Fruit fly (Drosophila melanogaster) whole organism, embryonic: ENCODE results near the gene SmydA-2.
A peak's percentile ranks its signal among the peaks of the same experiment; 100 is the strongest.

Experiments used
- ATbp ChIP-seq: fragments of 200-800 bp; sonication (Bioruptor generic); optimal IDR thresholded peaks from 2 replicates; lab custom pipeline; 2017; ENCODE audit warnings: missing biosample characterization, mild to moderate bottlenecking, missing genetic modification characterization, missing genetic modification reagents
- Aef1 ChIP-seq: fragments of 200-800 bp; sonication (Bioruptor generic); IDR thresholded peaks from 3 replicates; pipeline ENCODE4 v1.3.6; 2022; ENCODE audit warnings: missing biosample characterization, missing genetic modification characterization
- Atf6 ChIP-seq: fragments of 200-800 bp; sonication (Bioruptor generic); IDR thresholded peaks from 2 replicates; pipeline ENCODE4 v1.3.6; 2022; ENCODE audit warnings: missing biosample characterization, missing genetic modification characterization
- Bgb ChIP-seq: fragments of 200-800 bp; sonication (Bioruptor generic); IDR thresholded peaks from 2 replicates; pipeline ENCODE4 v1.3.6; 2022; ENCODE audit warnings: missing biosample characterization, missing genetic modification characterization; ENCODE audit not compliant: partially characterized antibody
- Bteb2 ChIP-seq: fragments of 200-800 bp; sonication (Bioruptor generic); optimal IDR thresholded peaks from 2 replicates; lab custom pipeline; 2016; ENCODE audit warnings: missing biosample characterization, missing genetic modification characterization
- CG1024 ChIP-seq: fragments of 200-800 bp; sonication (Bioruptor generic); IDR thresholded peaks from 2 replicates; pipeline ENCODE4 v1.3.6; 2022; ENCODE audit warnings: missing biosample characterization, missing genetic modification characterization
- CG10543 ChIP-seq: fragments of 200-800 bp; sonication (Bioruptor generic); optimal IDR thresholded peaks from 3 replicates; lab custom pipeline; 2017; ENCODE audit warnings: missing biosample characterization, mild to moderate bottlenecking, missing genetic modification characterization, moderate library complexity
- CG10979 ChIP-seq: fragments of 200-800 bp; sonication (Bioruptor generic); optimal IDR thresholded peaks from 2 replicates; lab custom pipeline; 2018; ENCODE audit warnings: missing biosample characterization, mild to moderate bottlenecking, missing genetic modification characterization, moderate library complexity
- CG11504 ChIP-seq: fragments of 200-800 bp; sonication (Bioruptor generic); optimal IDR thresholded peaks from 3 replicates; lab custom pipeline; 2019; ENCODE audit warnings: missing biosample characterization, mild to moderate bottlenecking, missing genetic modification characterization, moderate library complexity
- CG14860 ChIP-seq: fragments of 200-800 bp; sonication (Bioruptor generic); IDR thresholded peaks from 3 replicates; pipeline ENCODE4 v1.3.6; 2022; ENCODE audit warnings: missing biosample characterization, missing genetic modification characterization; ENCODE audit not compliant: partially characterized antibody
- CG15011 ChIP-seq: fragments of 200-800 bp; sonication (Bioruptor generic); optimal IDR thresholded peaks from 3 replicates; lab custom pipeline; 2018; ENCODE audit warnings: missing biosample characterization, mild to moderate bottlenecking, missing genetic modification characterization
- CG15073 ChIP-seq: fragments of 200-800 bp; sonication (Bioruptor generic); optimal IDR thresholded peaks from 2 replicates; lab custom pipeline; 2016; ENCODE audit warnings: missing biosample characterization, missing genetic modification characterization
- CG1647 ChIP-seq: fragments of 200-800 bp; sonication (Bioruptor generic); optimal IDR thresholded peaks from 3 replicates; lab custom pipeline; 2016; ENCODE audit warnings: missing biosample characterization, missing genetic modification characterization
- CG17328 ChIP-seq: fragments of 200-800 bp; sonication (Bioruptor generic); IDR thresholded peaks from 2 replicates; pipeline ENCODE4 v1.3.6; 2022; ENCODE audit warnings: missing biosample characterization, missing genetic modification characterization
- CG2712 ChIP-seq: fragments of 200-800 bp; optimal IDR thresholded peaks from 3 replicates; lab custom pipeline; 2019; ENCODE audit warnings: missing biosample characterization, mild to moderate bottlenecking, missing genetic modification characterization, moderate library complexity
- CG2875 ChIP-seq: fragments of 200-800 bp; sonication (Bioruptor generic); optimal IDR thresholded peaks from 2 replicates; lab custom pipeline; 2017; ENCODE audit warnings: missing biosample characterization, mild to moderate bottlenecking, missing genetic modification characterization, missing genetic modification reagents
- CG30431 ChIP-seq: fragments of 200-800 bp; sonication (Bioruptor generic); optimal IDR thresholded peaks from 2 replicates; lab custom pipeline; 2017; ENCODE audit warnings: missing biosample characterization, missing genetic modification characterization
- CG32532 ChIP-seq: fragments of 200-800 bp; sonication (Bioruptor generic); IDR thresholded peaks from 2 replicates; pipeline ENCODE4 v1.3.6; 2022; ENCODE audit warnings: missing biosample characterization, missing genetic modification characterization
- CG3995 ChIP-seq: fragments of 200-800 bp; sonication (Bioruptor generic); optimal IDR thresholded peaks from 3 replicates; lab custom pipeline; 2016; ENCODE audit warnings: missing biosample characterization, missing genetic modification characterization
- CG4424 ChIP-seq: fragments of 200-800 bp; sonication (Bioruptor generic); optimal IDR thresholded peaks from 3 replicates; lab custom pipeline; 2016; ENCODE audit warnings: missing biosample characterization, missing genetic modification characterization
- CG4707 ChIP-seq: fragments of 200-800 bp; sonication (Bioruptor generic); optimal IDR thresholded peaks from 2 replicates; lab custom pipeline; 2018; ENCODE audit warnings: missing biosample characterization, mild to moderate bottlenecking, missing genetic modification characterization, moderate library complexity
- CG4854 ChIP-seq: fragments of 200-800 bp; sonication (Bioruptor generic); optimal IDR thresholded peaks from 2 replicates; lab custom pipeline; 2016; ENCODE audit warnings: missing biosample characterization, missing genetic modification characterization, inconsistent platforms
- CG7786 ChIP-seq: fragments of 200-800 bp; sonication (Bioruptor generic); optimal IDR thresholded peaks from 2 replicates; lab custom pipeline; 2016; ENCODE audit warnings: missing biosample characterization, missing genetic modification characterization
- CG7839 ChIP-seq: fragments of 200-800 bp; sonication (Bioruptor generic); optimal IDR thresholded peaks from 3 replicates; lab custom pipeline; 2018; ENCODE audit warnings: missing biosample characterization, mild to moderate bottlenecking, missing genetic modification characterization, moderate library complexity
- D19A ChIP-seq: fragments of 200-800 bp; optimal IDR thresholded peaks from 3 replicates; lab custom pipeline; 2019; ENCODE audit warnings: missing biosample characterization, mild to moderate bottlenecking, missing genetic modification characterization, moderate library complexity
- Dad ChIP-seq: fragments of 200-800 bp; sonication (Bioruptor generic); optimal IDR thresholded peaks from 3 replicates; lab custom pipeline; 2016; ENCODE audit warnings: missing biosample characterization, missing genetic modification characterization
- Dbx ChIP-seq: fragments of 200-800 bp; sonication (Bioruptor generic); IDR thresholded peaks from 3 replicates; pipeline ENCODE4 v1.3.6; 2022; ENCODE audit warnings: missing biosample characterization, missing genetic modification characterization
- Dp ChIP-seq: fragments of 200-800 bp; sonication (Bioruptor generic); optimal IDR thresholded peaks from 2 replicates; lab custom pipeline; 2018; ENCODE audit warnings: missing biosample characterization, mild to moderate bottlenecking, missing genetic modification characterization, moderate library complexity
- Gsc ChIP-seq: fragments of 200-800 bp; sonication (Bioruptor generic); IDR thresholded peaks from 2 replicates; pipeline ENCODE4 v1.3.6; 2022; ENCODE audit warnings: missing biosample characterization, missing genetic modification characterization
- MESR4 ChIP-seq: fragments of 200-800 bp; sonication (Bioruptor generic); optimal IDR thresholded peaks from 2 replicates; lab custom pipeline; 2018; ENCODE audit warnings: missing biosample characterization, mild to moderate bottlenecking, missing genetic modification characterization, moderate library complexity
- Neu2 ChIP-seq: fragments of 200-800 bp; sonication (Bioruptor generic); optimal IDR thresholded peaks from 3 replicates; lab custom pipeline; 2016; ENCODE audit warnings: missing biosample characterization, missing genetic modification characterization, borderline replicate concordance
- Oaz ChIP-seq: fragments of 200-800 bp; sonication (Bioruptor generic); IDR thresholded peaks from 2 replicates; pipeline ENCODE4 v1.3.6; 2022; ENCODE audit warnings: missing biosample characterization, missing genetic modification characterization
- Optix ChIP-seq: fragments of 200-800 bp; sonication (Bioruptor generic); IDR thresholded peaks from 3 replicates; pipeline ENCODE4 v1.3.6; 2022; ENCODE audit warnings: missing biosample characterization, missing genetic modification characterization
- Rx ChIP-seq: fragments of 200-800 bp; sonication (Bioruptor generic); IDR thresholded peaks from 2 replicates; pipeline ENCODE4 v1.3.6; 2022; ENCODE audit warnings: missing biosample characterization, missing genetic modification characterization
- Sox100B ChIP-seq: fragments of 200-800 bp; sonication (Bioruptor generic); optimal IDR thresholded peaks from 3 replicates; lab custom pipeline; 2018; ENCODE audit warnings: missing biosample characterization, mild to moderate bottlenecking, missing genetic modification characterization
- Stat92E ChIP-seq, 3 experiments: fragments of >200 bp in 2 of 3; fragments of 200-800 bp in 1 of 3; sonication (Bioruptor generic) in 1 of 3; optimal IDR thresholded peaks; 2 replicates each; lab custom pipeline; 2017 to 2019; ENCODE audit warnings: missing biosample characterization in 3 of 3, missing genetic modification characterization in 3 of 3, mild to moderate bottlenecking in 1 of 3, moderate library complexity in 1 of 3
- TFAM ChIP-seq: fragments of 200-800 bp; sonication (Bioruptor generic); optimal IDR thresholded peaks from 2 replicates; lab custom pipeline; 2017; ENCODE audit warnings: missing biosample characterization, missing genetic modification characterization, inconsistent platforms
- crc ChIP-seq: fragments of 200-800 bp; sonication (Bioruptor generic); optimal IDR thresholded peaks from 2 replicates; lab custom pipeline; 2016; ENCODE audit warnings: missing biosample characterization, missing genetic modification characterization
- crp ChIP-seq, 2 experiments: fragments of 200-800 bp; sonication (Bioruptor generic); optimal IDR thresholded peaks; 2 replicates in 1 of 2; 3 replicates in 1 of 2; lab custom pipeline; 2017; ENCODE audit warnings: missing biosample characterization in 2 of 2, missing genetic modification characterization in 2 of 2, mild to moderate bottlenecking in 1 of 2, moderate library complexity in 1 of 2
- dmrt11E ChIP-seq: fragments of 200-800 bp; sonication (Bioruptor generic); optimal IDR thresholded peaks from 3 replicates; lab custom pipeline; 2018; ENCODE audit warnings: missing biosample characterization, mild to moderate bottlenecking, missing genetic modification characterization, moderate library complexity
- eyg ChIP-seq: fragments of 200-800 bp; sonication (Bioruptor generic); optimal IDR thresholded peaks from 3 replicates; lab custom pipeline; 2016; ENCODE audit warnings: missing biosample characterization, missing genetic modification characterization
- jigr1 ChIP-seq: fragments of 200-800 bp; sonication (Bioruptor generic); IDR thresholded peaks from 3 replicates; pipeline ENCODE4 v1.3.6; 2022; ENCODE audit warnings: missing biosample characterization, missing genetic modification characterization
- nau ChIP-seq: fragments of 200-800 bp; sonication (Bioruptor generic); optimal IDR thresholded peaks from 3 replicates; lab custom pipeline; 2017; ENCODE audit warnings: missing biosample characterization, mild to moderate bottlenecking, missing genetic modification characterization, missing genetic modification reagents
- sim ChIP-seq: fragments of 200-800 bp; sonication (Bioruptor generic); IDR thresholded peaks from 2 replicates; pipeline ENCODE4 v1.3.6; 2022; ENCODE audit warnings: missing biosample characterization, missing genetic modification characterization
- sqz ChIP-seq: fragments of 200-800 bp; sonication (Bioruptor generic); optimal IDR thresholded peaks from 3 replicates; lab custom pipeline; 2018; ENCODE audit warnings: missing biosample characterization, mild to moderate bottlenecking, missing genetic modification characterization
- sug ChIP-seq: fragments of 200-800 bp; optimal IDR thresholded peaks from 2 replicates; lab custom pipeline; 2019; ENCODE audit warnings: missing biosample characterization, mild to moderate bottlenecking, missing genetic modification characterization, moderate library complexity
- tio ChIP-seq: fragments of 200-800 bp; sonication (Bioruptor generic); optimal IDR thresholded peaks from 2 replicates; lab custom pipeline; 2017; ENCODE audit warnings: missing biosample characterization, missing genetic modification characterization, inconsistent platforms
- wek ChIP-seq: fragments of 200-800 bp; sonication (Bioruptor generic); optimal IDR thresholded peaks from 3 replicates; lab custom pipeline; 2018; ENCODE audit warnings: missing biosample characterization, mild to moderate bottlenecking, missing genetic modification characterization, moderate library complexity
- zfh2 ChIP-seq: fragments of 200-800 bp; sonication (Bioruptor generic); optimal IDR thresholded peaks from 2 replicates; lab custom pipeline; 2016; ENCODE audit warnings: missing biosample characterization, missing genetic modification characterization

Gene SmydA-2

DNA sequence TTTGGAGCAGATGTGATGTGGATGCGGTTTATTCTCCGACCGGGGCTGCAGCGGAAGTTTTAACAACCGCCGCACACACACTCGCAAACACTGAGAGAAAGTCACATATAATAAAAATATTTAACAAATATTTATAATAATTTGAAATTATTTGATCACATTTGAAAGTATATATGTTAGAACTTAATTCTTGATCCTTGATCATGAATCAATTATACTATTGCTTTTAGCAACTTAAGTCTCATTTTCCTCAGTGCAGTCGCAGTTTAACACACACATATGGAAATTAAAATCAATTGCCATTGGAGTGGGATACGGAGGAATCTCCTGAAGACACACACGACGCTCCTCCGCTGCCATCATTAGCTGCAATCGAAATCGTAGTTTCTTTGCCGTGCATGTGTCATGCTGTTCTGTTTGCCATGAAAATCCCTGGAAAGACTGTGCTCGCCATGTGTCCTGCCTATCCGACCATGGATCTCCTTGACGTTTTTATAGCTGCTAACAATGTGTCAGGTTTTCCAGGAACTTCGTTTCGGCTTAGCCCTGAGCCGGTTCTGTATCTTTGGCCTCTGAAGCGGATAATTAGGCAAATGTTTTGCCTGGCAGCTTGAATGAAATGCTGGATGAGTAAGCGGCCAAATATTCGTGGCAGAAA is 30.2 kb upstream of the SmydA-2 start (continued):
- no peak for TF ChIP-seq nau (GFP tag; lab: Kevin White, UChicago)
- peak; percentile 29; the same call in 1 of the 2 replicates for TF ChIP-seq CG1024 (GFP tag; lab: Robert Waterston, UW)
- no peak for TF ChIP-seq Dbx (GFP tag; lab: Robert Waterston, UW)
- TF ChIP-seq Optix (GFP tag; lab: Robert Waterston, UW): peak; percentile 51; the same call in 1 of the 3 replicates
- TF ChIP-seq Dp (GFP tag; lab: Kevin White, UChicago): no peak
- TF ChIP-seq crc (GFP tag; lab: Kevin White, UChicago): no peak
- TF ChIP-seq CG17328 (GFP tag; lab: Robert Waterston, UW): peak; percentile 87
- peak; percentile 0 for TF ChIP-seq sug
- TF ChIP-seq Bgb (GFP tag; lab: Robert Waterston, UW): no peak
- peak; percentile 96 for TF ChIP-seq dmrt11E
- TF ChIP-seq CG14860 (GFP tag; lab: Robert Waterston, UW): no peak
- no peak for TF ChIP-seq Neu2 (GFP tag; lab: Kevin White, UChicago)
- no peak for TF ChIP-seq Gsc (GFP tag; lab: Robert Waterston, UW)
- no peak for TF ChIP-seq MESR4 (GFP tag; lab: Kevin White, UChicago)
- TF ChIP-seq jigr1 (GFP tag; lab: Robert Waterston, UW): no peak
- peak; percentile 82 for TF ChIP-seq CG7839 (tag; lab: Kevin White, UChicago)
- peak in 1 of 3 experiments; percentile 67 for TF ChIP-seq Stat92E (GFP tag; optimal IDR thresholded peaks at IDR 0.05; lab: Kevin White, UChicago)
- no peak for TF ChIP-seq crp (GFP tag; optimal IDR thresholded peaks at IDR 0.05; lab: Kevin White, UChicago)
- no peak for TF ChIP-seq CG4854 (GFP tag; lab: Kevin White, UChicago)
- peak; percentile 37 for TF ChIP-seq CG4707 (GFP tag; lab: Kevin White, UChicago)
- TF ChIP-seq CG15073: no peak
- peak; percentile 74 for TF ChIP-seq sim (GFP tag; lab: Robert Waterston, UW)
- no peak for TF ChIP-seq Aef1
- TF ChIP-seq TFAM: no peak
- 0 out of 2 replicates have a peak, but pooled peaks have one; percentile 43 for TF ChIP-seq Rx (GFP tag; lab: Robert Waterston, UW)
- TF ChIP-seq ATbp (GFP tag; lab: Kevin White, UChicago): peak; percentile 53
- peak; percentile 94 for TF ChIP-seq CG2712 (tag; lab: Kevin White, UChicago)
- no peak for TF ChIP-seq Dad (GFP tag; lab: Kevin White, UChicago)
- TF ChIP-seq Sox100B: peak; percentile 70
- TF ChIP-seq CG1647 (GFP tag; lab: Kevin White, UChicago): no peak
- peak; percentile 66 for TF ChIP-seq CG30431
- no peak for TF ChIP-seq zfh2 (GFP tag; lab: Kevin White, UChicago)
- TF ChIP-seq CG10979 (tag; lab: Kevin White, UChicago): peak; percentile 92
- peak; percentile 69 for TF ChIP-seq CG2875 (GFP tag; lab: Kevin White, UChicago)
- peak; percentile 77 for TF ChIP-seq CG11504 (tag; lab: Kevin White, UChicago)
- peak; percentile 77 for TF ChIP-seq CG4424 (GFP tag; lab: Kevin White, UChicago)
- peak; percentile 69 for TF ChIP-seq sqz (GFP tag; lab: Kevin White, UChicago)
- no peak for TF ChIP-seq eyg (GFP tag; lab: Kevin White, UChicago)
- TF ChIP-seq CG10543 (GFP tag; lab: Kevin White, UChicago): peak; percentile 7
- no peak for TF ChIP-seq wek
- TF ChIP-seq Bteb2 (GFP tag; lab: Kevin White, UChicago): no peak
- TF ChIP-seq Oaz (GFP tag; lab: Robert Waterston, UW): no peak
- no peak for TF ChIP-seq CG32532 (GFP tag; lab: Robert Waterston, UW)
- TF ChIP-seq D19A (tag; lab: Kevin White, UChicago): peak; percentile 83
- TF ChIP-seq CG7786 (GFP tag; lab: Kevin White, UChicago): no peak
- TF ChIP-seq tio (GFP tag; lab: Kevin White, UChicago): peak; percentile 27
- TF ChIP-seq CG3995 (GFP tag; lab: Kevin White, UChicago): no peak
- TF ChIP-seq CG15011 (GFP tag; lab: Kevin White, UChicago): peak; percentile 16
- TF ChIP-seq Atf6 (GFP tag; lab: Robert Waterston, UW): peak; percentile 26; the same call in 1 of the 2 replicates
